Worm (Caenorhabditis elegans): Measurements from ENCODE around the gene dsh-2.
A peak's percentile ranks its signal among the peaks of the same experiment; 100 is the strongest.

Gene dsh-2

DNA sequence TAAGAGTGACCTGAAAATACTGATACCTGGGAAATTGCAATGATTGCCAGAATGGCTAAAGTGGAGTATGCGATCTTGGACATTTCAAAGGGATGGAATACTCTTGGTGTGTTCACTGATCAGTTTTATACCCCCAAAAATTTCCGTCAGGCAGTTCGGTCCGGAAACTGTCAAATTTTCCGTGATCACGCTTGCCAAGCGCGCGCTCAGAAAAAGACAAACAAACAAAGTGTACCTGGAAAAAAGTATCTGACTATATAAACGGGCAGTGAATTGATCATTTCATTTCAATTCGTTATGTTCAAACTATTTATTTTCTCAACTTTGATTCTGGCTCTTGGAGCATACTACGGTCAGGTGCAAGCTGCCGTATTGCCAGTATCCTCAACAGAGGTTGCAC, 20.7 kb upstream of the dsh-2 start, which contains the start of the genes idpb-3 and idpb-1 (continued):
- no peak for TF ChIP-seq cebp-1 (GFP tag; IDR thresholded peaks at IDR 0.05)
- TF ChIP-seq cebp-1 (tag; optimal IDR thresholded peaks at IDR 0.05) = no peak
- TF ChIP-seq dpff-1 (tag; optimal IDR thresholded peaks at IDR 0.05) = no peak
- no peak for TF ChIP-seq aptf-2 (GFP tag; conservative IDR thresholded peaks at IDR 0.05)
- TF ChIP-seq bed-1 (GFP tag; IDR thresholded peaks at IDR 0.05) = no peak
- no peak for TF ChIP-seq T07F8.4 (tag; optimal IDR thresholded peaks at IDR 0.05)
- no peak for TF ChIP-seq lag-1 (GFP tag; IDR thresholded peaks at IDR 0.05)

DNA sequence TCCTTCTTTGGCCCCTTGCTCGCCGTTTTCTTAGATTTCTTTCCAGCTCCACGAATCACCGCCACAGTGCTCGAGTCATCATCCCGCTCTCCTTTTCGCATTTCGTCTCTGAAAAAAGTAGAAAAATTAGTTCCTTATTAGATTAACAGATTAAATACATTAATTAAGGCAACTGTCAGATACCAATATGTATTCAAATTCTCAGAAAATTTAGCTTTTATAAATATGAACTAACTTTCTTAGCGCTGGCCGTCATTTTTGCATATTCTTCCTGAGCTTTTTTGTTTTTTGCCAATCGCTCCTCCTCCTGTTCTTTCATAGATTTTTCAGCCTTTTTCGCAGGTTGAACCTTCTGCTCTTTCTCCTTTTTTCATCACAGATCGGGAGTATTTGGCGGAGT, 18.7 kb upstream of the dsh-2 start, which contains the start of gene C04G6.6:
TSS of gene C04G6.6 (minus strand) at position 101 of the 400 bp plus-strand sequence.
- TF ChIP-seq hsf-1 (GFP tag; IDR thresholded peaks at IDR 0.05) = no peak
- TF ChIP-seq ztf-26 (tag; optimal IDR thresholded peaks at IDR 0.05) = no peak
- TF ChIP-seq aptf-2 (GFP tag; conservative IDR thresholded peaks at IDR 0.05) = no peak
- no peak for TF ChIP-seq ztf-3 (GFP tag; optimal IDR thresholded peaks at IDR 0.05)
- no peak for TF ChIP-seq nhr-120 (GFP tag; IDR thresholded peaks at IDR 0.05)
- TF ChIP-seq F37B4.10 (GFP tag; IDR thresholded peaks at IDR 0.05) = no peak
- no peak for TF ChIP-seq Y79H2A.3 (GFP tag; conservative IDR thresholded peaks at IDR 0.05)
- TF ChIP-seq snpc-3.4 (tag; optimal IDR thresholded peaks at IDR 0.05) = no peak
- TF ChIP-seq sptf-2 (GFP tag; optimal IDR thresholded peaks at IDR 0.05) = no peak

DNA sequence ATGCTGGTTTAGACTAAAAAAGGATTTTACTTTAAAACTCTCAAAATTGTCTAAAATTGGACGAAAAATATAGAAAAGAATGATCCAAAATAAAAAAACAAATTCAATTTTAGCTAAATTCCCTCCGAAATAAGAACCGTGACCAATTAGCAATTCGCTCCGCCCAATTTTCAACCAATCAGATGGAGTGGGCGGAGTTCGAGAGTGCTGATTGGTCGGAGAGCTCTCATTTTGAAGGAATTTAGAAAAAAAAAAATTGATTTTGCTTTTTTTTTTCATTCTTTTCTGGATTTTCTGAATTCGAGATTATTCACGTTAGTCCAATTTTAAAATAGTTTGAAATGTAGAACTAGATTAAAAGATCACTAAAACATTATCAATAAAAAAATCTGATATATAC, 18.1 kb upstream of the dsh-2 start:
- no peak for TF ChIP-seq ceh-27 (GFP tag; optimal IDR thresholded peaks at IDR 0.05)
- no peak for TF ChIP-seq mxl-1 (tag; optimal IDR thresholded peaks at IDR 0.05)
- TF ChIP-seq somi-1 (GFP tag; optimal IDR thresholded peaks at IDR 0.05) = no peak
- TF ChIP-seq hlh-12 (tag; optimal IDR thresholded peaks at IDR 0.05) = no peak
- no peak for TF ChIP-seq tbp1 (GFP tag; optimal IDR thresholded peaks at IDR 0.05)
- TF ChIP-seq madf-3 (GFP tag; IDR thresholded peaks at IDR 0.05) = no peak
- TF ChIP-seq ceh-58 (GFP tag; IDR thresholded peaks at IDR 0.05) = no peak
- no peak for TF ChIP-seq ztf-25 (GFP tag; IDR thresholded peaks at IDR 0.05)
- TF ChIP-seq ztf-26 (tag; optimal IDR thresholded peaks at IDR 0.05) = no peak
- no peak for TF ChIP-seq K11D2.4 (GFP tag; IDR thresholded peaks at IDR 0.05)
- TF ChIP-seq lsy-27 (tag; optimal IDR thresholded peaks at IDR 0.05; ENCODE audit: borderline replicate concordance, insufficient read depth) = no peak
- TF ChIP-seq F33H1.4 (GFP tag; IDR thresholded peaks at IDR 0.05) = no peak
- no peak for TF ChIP-seq ztf-3 (GFP tag; optimal IDR thresholded peaks at IDR 0.05)

DNA sequence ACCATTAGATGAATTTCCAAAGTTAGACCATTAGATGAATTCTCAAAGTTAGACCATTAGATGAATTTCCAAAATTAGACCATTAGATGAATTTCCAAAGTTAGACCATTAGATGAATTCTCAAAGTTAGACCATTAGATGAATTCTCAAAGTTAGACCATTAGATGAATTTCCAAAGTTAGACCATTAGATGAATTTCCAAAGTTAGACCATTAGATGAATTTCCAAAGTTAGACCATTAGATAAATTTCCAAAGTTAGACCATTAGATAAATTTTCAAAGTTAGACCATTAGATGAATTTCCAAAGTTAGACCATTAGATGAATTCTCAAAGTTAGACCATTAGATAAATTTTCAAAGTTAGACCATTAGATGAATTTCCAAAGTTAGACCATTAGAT, 16.5 kb upstream of the dsh-2 start:
- TF ChIP-seq egrh-3 (GFP tag; IDR thresholded peaks at IDR 0.05) = peak; percentile 92

DNA sequence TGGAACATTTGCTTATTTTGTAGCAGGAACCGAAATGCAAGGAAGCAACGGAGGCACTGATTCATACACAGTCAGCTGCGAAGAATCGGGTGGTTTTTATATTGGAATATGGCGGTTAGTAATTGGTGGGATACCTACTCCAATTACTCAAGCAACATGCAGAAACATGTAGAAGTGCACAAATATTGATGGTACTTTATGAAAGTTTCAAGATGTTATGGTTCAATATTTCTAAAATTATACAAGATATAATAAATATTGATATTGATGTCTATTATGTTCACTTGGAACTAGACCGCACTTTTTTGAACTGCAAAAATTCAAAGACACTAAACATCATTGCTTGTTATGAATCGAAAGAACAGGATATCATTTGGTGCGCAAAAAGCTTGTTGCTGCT, 13.0 kb upstream of the dsh-2 start, which contains the start of gene C04G6.13:
TSS of gene C04G6.13 (plus strand) at position 301 of the 400 bp plus-strand sequence.
- TF ChIP-seq fkh-3 (tag; optimal IDR thresholded peaks at IDR 0.05) (no peak), F10E7.11 (tag; optimal IDR thresholded peaks at IDR 0.05) (no peak), mes-4 (tag; optimal IDR thresholded peaks at IDR 0.05) (no peak), egrh-3 (GFP tag; IDR thresholded peaks at IDR 0.05) (no peak), attf-3 (GFP tag; conservative IDR thresholded peaks at IDR 0.05) (no peak), C17E4.6 (GFP tag; IDR thresholded peaks at IDR 0.05) (no peak), ztf-22 (GFP tag; optimal IDR thresholded peaks at IDR 0.05) (no peak), F57C9.4 (tag; optimal IDR thresholded peaks at IDR 0.05) (no peak), C06A6.2 (GFP tag; conservative IDR thresholded peaks at IDR 0.05) (no peak), hmg-20 (GFP tag; IDR thresholded peaks at IDR 0.05) (no peak), F55B11.4 (tag; optimal IDR thresholded peaks at IDR 0.05; ENCODE audit: borderline replicate concordance, insufficient read depth) (no peak), B0035.1 (tag; optimal IDR thresholded peaks at IDR 0.05) (no peak), akir-1 (GFP tag; optimal IDR thresholded peaks at IDR 0.05) (no peak), let-526 (GFP tag; IDR thresholded peaks at IDR 0.05) (no peak), unc-62 (GFP tag; optimal IDR thresholded peaks at IDR 0.05) (no peak)
